In genomic region chr3R:16254616-16255601, dm6 we compare ENCODE assay signal across 3 fruit fly cellular contexts.
TF ChIP-seq lines count a peak whose summit lies in the region.

No protein-coding gene starts in this region.

TF ChIP-seq in whole organism, embryonic, 481 proteins besides CTCF, POLR2A, EP300 and RAD21 (continued from another document and continues in another):
- TF ChIP-seq CG17359 (tag; optimal IDR thresholded peaks at IDR 0.05; lab: Kevin White, UChicago) (no peak), ab (GFP tag; optimal IDR thresholded peaks at IDR 0.05; lab: Kevin White, UChicago) (no peak), oc (tag; optimal IDR thresholded peaks at IDR 0.05; lab: Kevin White, UChicago) (peak; percentile 9), gce (GFP tag; IDR thresholded peaks at IDR 0.05; lab: Robert Waterston, UW) (no peak), CG9797 (GFP tag; optimal IDR thresholded peaks at IDR 0.05; lab: Kevin White, UChicago) (no peak), Mad (GFP tag; optimal IDR thresholded peaks at IDR 0.05; lab: Kevin White, UChicago) (peak; percentile 1), stc (GFP tag; IDR thresholded peaks at IDR 0.05; lab: Robert Waterston, UW) (no peak), Atf-2 (GFP tag; optimal IDR thresholded peaks at IDR 0.05; lab: Kevin White, UChicago) (no peak), CG6254 (GFP tag; optimal IDR thresholded peaks at IDR 0.05; lab: Kevin White, UChicago) (peak; percentile 42), bigmax (GFP tag; optimal IDR thresholded peaks at IDR 0.05; lab: Kevin White, UChicago) (no peak), grn (GFP tag; optimal IDR thresholded peaks at IDR 0.05; lab: Kevin White, UChicago) (no peak), CrebB (tag; optimal IDR thresholded peaks at IDR 0.05; lab: Kevin White, UChicago) (no peak), CG7928 (GFP tag; optimal IDR thresholded peaks at IDR 0.05; lab: Kevin White, UChicago) (no peak), CG17829 (tag; optimal IDR thresholded peaks at IDR 0.05; lab: Kevin White, UChicago) (no peak), CG3847 (GFP tag; IDR thresholded peaks at IDR 0.05; lab: Robert Waterston, UW) (no peak), fd96Cb (tag; optimal IDR thresholded peaks at IDR 0.05; lab: Kevin White, UChicago) (no peak), wek (GFP tag; optimal IDR thresholded peaks at IDR 0.05; lab: Kevin White, UChicago) (peak; percentile 18), trh (GFP tag; optimal IDR thresholded peaks at IDR 0.05; lab: Kevin White, UChicago) (no peak), Aef1 (GFP tag; IDR thresholded peaks at IDR 0.05; lab: Robert Waterston, UW) (no peak), Hr51 (GFP tag; optimal IDR thresholded peaks at IDR 0.05; lab: Kevin White, UChicago) (no peak), CG14441 (GFP tag; IDR thresholded peaks at IDR 0.05; lab: Robert Waterston, UW) (no peak), schlank (tag; optimal IDR thresholded peaks at IDR 0.05; lab: Kevin White, UChicago) (no peak), CG4854 (GFP tag; optimal IDR thresholded peaks at IDR 0.05; lab: Kevin White, UChicago) (no peak), cas (GFP tag; IDR thresholded peaks at IDR 0.05; lab: Robert Waterston, UW) (no peak), Scr (GFP tag; IDR thresholded peaks at IDR 0.05; lab: Robert Waterston, UW; ENCODE audit: partially characterized antibody) (no peak), dan (GFP tag; IDR thresholded peaks at IDR 0.05; lab: Robert Waterston, UW) (no peak), CG3407 (GFP tag; optimal IDR thresholded peaks at IDR 0.05; lab: Kevin White, UChicago) (no peak), ssp (GFP tag; IDR thresholded peaks at IDR 0.05; lab: Robert Waterston, UW) (no peak), CG12769 (tag; optimal IDR thresholded peaks at IDR 0.05; lab: Kevin White, UChicago) (no peak), toy (GFP tag; IDR thresholded peaks at IDR 0.05; lab: Robert Waterston, UW) (no peak), Six4 (GFP tag; optimal IDR thresholded peaks at IDR 0.05; lab: Kevin White, UChicago) (no peak), CG13424 (tag; optimal IDR thresholded peaks at IDR 0.05; lab: Kevin White, UChicago) (no peak), CG2678 (tag; optimal IDR thresholded peaks at IDR 0.05; lab: Kevin White, UChicago) (peak; percentile 22), CG18011 (GFP tag; optimal IDR thresholded peaks at IDR 0.05; lab: Kevin White, UChicago) (no peak), dysf (GFP tag; IDR thresholded peaks at IDR 0.05; lab: Robert Waterston, UW) (no peak), Deaf1 (tag; optimal IDR thresholded peaks at IDR 0.05; lab: Kevin White, UChicago) (peak; percentile 89), twi (tag; optimal IDR thresholded peaks at IDR 0.05; lab: Kevin White, UChicago) (peak; percentile 98), Antp (GFP tag; optimal IDR thresholded peaks at IDR 0.05; lab: Kevin White, UChicago) (no peak), kah (GFP tag; optimal IDR thresholded peaks at IDR 0.05; lab: Kevin White, UChicago) (peak; percentile 2), al (GFP tag; IDR thresholded peaks at IDR 0.05; lab: Robert Waterston, UW) (no peak), Med (GFP tag; lab: Kevin White, UChicago) (peak; percentile 52), CG1602 (GFP tag; optimal IDR thresholded peaks at IDR 0.05; lab: Kevin White, UChicago) (no peak), nau (GFP tag; optimal IDR thresholded peaks at IDR 0.05; lab: Kevin White, UChicago) (no peak), CG12391 (tag; optimal IDR thresholded peaks at IDR 0.05; lab: Kevin White, UChicago) (no peak), CG17612 (GFP tag; IDR thresholded peaks at IDR 0.05; lab: Robert Waterston, UW) (no peak), CG17912 (GFP tag; optimal IDR thresholded peaks at IDR 0.05; lab: Kevin White, UChicago) (no peak), Usf (GFP tag; optimal IDR thresholded peaks at IDR 0.05; lab: Kevin White, UChicago) (no peak), B-H1 (GFP tag; IDR thresholded peaks at IDR 0.05; lab: Robert Waterston, UW) (no peak)

TF ChIP-seq in whole organism, prepupa, 60 proteins besides CTCF, POLR2A, EP300 and RAD21 (continued from another document):
- TF ChIP-seq Eip93F (GFP tag; optimal IDR thresholded peaks at IDR 0.05; lab: Kevin White, UChicago), result no peak
- no peak for TF ChIP-seq CG10669 (GFP tag; optimal IDR thresholded peaks at IDR 0.05; lab: Kevin White, UChicago)
- no peak for TF ChIP-seq fd85E (GFP tag; optimal IDR thresholded peaks at IDR 0.05; lab: Kevin White, UChicago)
- no peak for TF ChIP-seq CG3032 (tag; optimal IDR thresholded peaks at IDR 0.05; lab: Kevin White, UChicago)
- no peak for TF ChIP-seq CG6276 (GFP tag; optimal IDR thresholded peaks at IDR 0.05; lab: Kevin White, UChicago)
- TF ChIP-seq dac (GFP tag; optimal IDR thresholded peaks at IDR 0.05; lab: Kevin White, UChicago), result no peak
- no peak for TF ChIP-seq Gug (GFP tag; IDR thresholded peaks at IDR 0.05; lab: Robert Waterston, UW)
- TF ChIP-seq OdsH (GFP tag; optimal IDR thresholded peaks at IDR 0.05; lab: Kevin White, UChicago), result no peak
- TF ChIP-seq Smox (GFP tag; optimal IDR thresholded peaks at IDR 0.05; lab: Kevin White, UChicago), result no peak
- no peak for TF ChIP-seq Hr39 (GFP tag; optimal IDR thresholded peaks at IDR 0.05; lab: Kevin White, UChicago)
- TF ChIP-seq CG6854 (GFP tag; optimal IDR thresholded peaks at IDR 0.05; lab: Kevin White, UChicago), result no peak
- TF ChIP-seq Eip78C (GFP tag; lab: Kevin White, UChicago), result peak; percentile 64
- TF ChIP-seq Sox102F (GFP tag; optimal IDR thresholded peaks at IDR 0.05; lab: Kevin White, UChicago), result peak; percentile 19
- no peak for TF ChIP-seq CG6792 (GFP tag; optimal IDR thresholded peaks at IDR 0.05; lab: Kevin White, UChicago)
- TF ChIP-seq Hr38 (GFP tag; optimal IDR thresholded peaks at IDR 0.05; lab: Kevin White, UChicago), result no peak
- peak; percentile 5 for TF ChIP-seq Sox14 (GFP tag; optimal IDR thresholded peaks at IDR 0.05; lab: Kevin White, UChicago)
- no peak for TF ChIP-seq topi (GFP tag; optimal IDR thresholded peaks at IDR 0.05; lab: Kevin White, UChicago)
- no peak for TF ChIP-seq acj6 (GFP tag; optimal IDR thresholded peaks at IDR 0.05; lab: Kevin White, UChicago)
- TF ChIP-seq CG11294 (GFP tag; IDR thresholded peaks at IDR 0.05; lab: Robert Waterston, UW), result no peak
- no peak for TF ChIP-seq lz (GFP tag; optimal IDR thresholded peaks at IDR 0.05; lab: Kevin White, UChicago)
- no peak for TF ChIP-seq cyc (GFP tag; optimal IDR thresholded peaks at IDR 0.05; lab: Kevin White, UChicago)
- TF ChIP-seq CG7368 (GFP tag; optimal IDR thresholded peaks at IDR 0.05; lab: Kevin White, UChicago), result no peak
- TF ChIP-seq CG6808 (GFP tag; optimal IDR thresholded peaks at IDR 0.05; lab: Kevin White, UChicago), result peak; percentile 39
- TF ChIP-seq Eip75B (GFP tag; optimal IDR thresholded peaks at IDR 0.05; lab: Kevin White, UChicago), result peak; percentile 18
- no peak for TF ChIP-seq pdm3 (GFP tag; optimal IDR thresholded peaks at IDR 0.05; lab: Kevin White, UChicago)
- no peak for TF ChIP-seq CG6163 (GFP tag; IDR thresholded peaks at IDR 0.05; lab: Robert Waterston, UW)
- no peak for TF ChIP-seq salr (GFP tag; optimal IDR thresholded peaks at IDR 0.05; lab: Kevin White, UChicago)
- TF ChIP-seq esn (GFP tag; optimal IDR thresholded peaks at IDR 0.05; lab: Kevin White, UChicago), result no peak
- no peak for TF ChIP-seq Sox15 (GFP tag; optimal IDR thresholded peaks at IDR 0.05; lab: Kevin White, UChicago)
- no peak for TF ChIP-seq fkh (GFP tag; optimal IDR thresholded peaks at IDR 0.05; lab: Kevin White, UChicago)
- TF ChIP-seq CG31627 (GFP tag; optimal IDR thresholded peaks at IDR 0.05; lab: Kevin White, UChicago), result no peak
- no peak for TF ChIP-seq dsx (GFP tag; optimal IDR thresholded peaks at IDR 0.05; lab: Kevin White, UChicago; ENCODE audit: poor library complexity, severe bottlenecking)

TF ChIP-seq in whole organism, wandering third instar larva, 38 proteins besides CTCF, POLR2A, EP300 and RAD21 (continued from another document):
- TF ChIP-seq HLH106 (tag; optimal IDR thresholded peaks at IDR 0.05; lab: Kevin White, UChicago) (peak; percentile 9), N (GFP tag; optimal IDR thresholded peaks at IDR 0.05; lab: Kevin White, UChicago) (no peak), CG9705 (GFP tag; optimal IDR thresholded peaks at IDR 0.05; lab: Kevin White, UChicago) (no peak), brk (GFP tag; optimal IDR thresholded peaks at IDR 0.05; lab: Kevin White, UChicago) (no peak), foxo (GFP tag; optimal IDR thresholded peaks at IDR 0.05; lab: Kevin White, UChicago) (peak in 1 of 2 experiments; percentile 33), Hr78 (GFP tag; optimal IDR thresholded peaks at IDR 0.05; lab: Kevin White, UChicago) (no peak), CrebA (GFP tag; optimal IDR thresholded peaks at IDR 0.05; lab: Kevin White, UChicago; ENCODE audit: borderline replicate concordance) (no peak), dsf (GFP tag; optimal IDR thresholded peaks at IDR 0.05; lab: Kevin White, UChicago; ENCODE audit: borderline replicate concordance) (no peak), sage (GFP tag; optimal IDR thresholded peaks at IDR 0.05; lab: Kevin White, UChicago) (no peak)
TF ChIP-seq in whole organism, wandering third instar larva: peak in this region for 12.
